Worm (Caenorhabditis elegans) whole organism, mixed stage, embryonic: ENCODE measurements around the gene unc-60.

ENCODE experiments used
- M03D4.4 ChIP-seq: sonication (generic microtip); optimal IDR thresholded peaks from 2 replicates; lab custom pipeline; 2017; ENCODE audit warnings: mild to moderate bottlenecking, missing genetic modification characterization, missing compliant biosample characterization
- bed-3 ChIP-seq: fragments of 200-800 bp; sonication (Bioruptor generic); optimal IDR thresholded peaks from 3 replicates; lab custom pipeline; 2018; ENCODE audit warnings: mild to moderate bottlenecking, missing genetic modification characterization, moderate library complexity, missing compliant biosample characterization
- blmp-1 ChIP-seq: fragments of 150-350 bp; optimal IDR thresholded peaks from 2 replicates; lab custom pipeline; 2014; ENCODE audit warnings: missing biosample characterization, missing genetic modification characterization
- ceh-39 ChIP-seq: fragments of 150-350 bp; optimal IDR thresholded peaks from 2 replicates; lab custom pipeline; 2014; ENCODE audit warnings: missing biosample characterization, missing genetic modification characterization
- ceh-43 ChIP-seq: fragments of 200-800 bp; sonication (Bioruptor generic); optimal IDR thresholded peaks from 2 replicates; lab custom pipeline; 2018; ENCODE audit warnings: mild to moderate bottlenecking, missing genetic modification characterization, moderate library complexity, missing compliant biosample characterization
- ceh-83 ChIP-seq: fragments of 200-800 bp; sonication (Bioruptor generic); optimal IDR thresholded peaks from 2 replicates; lab custom pipeline; 2018; ENCODE audit warnings: mild to moderate bottlenecking, missing genetic modification characterization, missing compliant biosample characterization
- ces-1 ChIP-seq: fragments of 150-350 bp; optimal IDR thresholded peaks from 2 replicates; lab custom pipeline; 2014; ENCODE audit warnings: missing biosample characterization, missing genetic modification reagents, missing genetic modification characterization
- cnd-1 ChIP-seq: fragments of 200-800 bp; sonication (Bioruptor generic); optimal IDR thresholded peaks from 2 replicates; lab custom pipeline; 2018; ENCODE audit warnings: mild to moderate bottlenecking, missing genetic modification characterization, missing compliant biosample characterization
- drap-1 ChIP-seq: fragments of 200-800 bp; sonication (Bioruptor generic); optimal IDR thresholded peaks from 3 replicates; lab custom pipeline; 2018; ENCODE audit warnings: mild to moderate bottlenecking, missing genetic modification characterization, missing compliant biosample characterization
- elt-1 ChIP-seq: sonication (generic microtip); optimal IDR thresholded peaks from 2 replicates; lab custom pipeline; 2017; ENCODE audit warnings: missing genetic modification characterization, mild to moderate bottlenecking, missing compliant biosample characterization, antibody characterized with exemption, moderate library complexity, borderline replicate concordance; ENCODE audit not compliant: insufficient read depth
- elt-3 ChIP-seq: fragments of 150-350 bp; optimal IDR thresholded peaks from 2 replicates; lab custom pipeline; 2014; ENCODE audit warnings: missing biosample characterization, missing genetic modification characterization
- flh-1 ChIP-seq: fragments of 200-800 bp; sonication (Bioruptor generic); optimal IDR thresholded peaks from 2 replicates; lab custom pipeline; 2018; ENCODE audit warnings: mild to moderate bottlenecking, missing genetic modification characterization, moderate library complexity, missing compliant biosample characterization
- ham-2 ChIP-seq: fragments of 200-800 bp; sonication (Bioruptor generic); optimal IDR thresholded peaks from 2 replicates; lab custom pipeline; 2018; ENCODE audit warnings: mild to moderate bottlenecking, missing genetic modification characterization, missing compliant biosample characterization
- hlh-1 ChIP-seq: fragments of 150-350 bp; optimal IDR thresholded peaks from 2 replicates; lab custom pipeline; 2014; ENCODE audit warnings: missing biosample characterization, missing genetic modification reagents, missing genetic modification characterization
- lin-13 ChIP-seq: fragments of 150-350 bp; optimal IDR thresholded peaks from 2 replicates; lab custom pipeline; 2014; ENCODE audit warnings: missing biosample characterization, missing genetic modification characterization
- lin-32 ChIP-seq: fragments of 200-800 bp; sonication (Bioruptor generic); optimal IDR thresholded peaks from 2 replicates; lab custom pipeline; 2018; ENCODE audit warnings: mild to moderate bottlenecking, missing genetic modification characterization, missing compliant biosample characterization
- lsy-2 ChIP-seq: fragments of 150-350 bp; optimal IDR thresholded peaks from 2 replicates; lab custom pipeline; 2014; ENCODE audit warnings: missing biosample characterization, missing genetic modification characterization
- mab-5 ChIP-seq: fragments of 150-350 bp; optimal IDR thresholded peaks from 2 replicates; lab custom pipeline; 2014; ENCODE audit warnings: missing biosample characterization, missing genetic modification characterization
- mep-1 ChIP-seq: fragments of 150-350 bp; optimal IDR thresholded peaks from 2 replicates; lab custom pipeline; 2017; ENCODE audit warnings: missing biosample characterization, missing genetic modification reagents, missing genetic modification characterization, inconsistent platforms
- mls-2 ChIP-seq: sonication (generic microtip); optimal IDR thresholded peaks from 2 replicates; lab custom pipeline; 2016; ENCODE audit warnings: mild to moderate bottlenecking, missing genetic modification characterization, moderate library complexity, missing compliant biosample characterization
- nhr-12 ChIP-seq: fragments of 150-350 bp; optimal IDR thresholded peaks from 2 replicates; lab custom pipeline; 2014; ENCODE audit warnings: missing biosample characterization, missing genetic modification characterization
- nhr-2 ChIP-seq: fragments of 150-350 bp; optimal IDR thresholded peaks from 2 replicates; lab custom pipeline; 2014; ENCODE audit warnings: missing biosample characterization, missing genetic modification characterization
- nhr-237 ChIP-seq: fragments of 150-350 bp; optimal IDR thresholded peaks from 2 replicates; lab custom pipeline; 2014; ENCODE audit warnings: missing biosample characterization, missing genetic modification characterization
- nhr-28 ChIP-seq: fragments of 150-350 bp; optimal IDR thresholded peaks from 2 replicates; lab custom pipeline; 2014; ENCODE audit warnings: missing biosample characterization, missing genetic modification characterization
- nhr-76 ChIP-seq: sonication (generic microtip); optimal IDR thresholded peaks from 2 replicates; lab custom pipeline; 2017; ENCODE audit warnings: missing biosample characterization, missing genetic modification characterization
- pha-4 ChIP-seq: fragments of 150-350 bp; optimal IDR thresholded peaks from 2 replicates; lab custom pipeline; 2018; ENCODE audit warnings: missing biosample characterization, missing genetic modification reagents, missing genetic modification characterization
- sem-2 ChIP-seq: fragments of 200-800 bp; sonication (Bioruptor generic); optimal IDR thresholded peaks from 2 replicates; lab custom pipeline; 2018; ENCODE audit warnings: mild to moderate bottlenecking, missing genetic modification characterization, missing compliant biosample characterization
- snpc-4 ChIP-seq: fragments of 150-350 bp; optimal IDR thresholded peaks from 2 replicates; lab custom pipeline; 2014; ENCODE audit warnings: missing biosample characterization, missing genetic modification characterization
- sptf-1 ChIP-seq: sonication (generic microtip); optimal IDR thresholded peaks from 2 replicates; lab custom pipeline; 2017; ENCODE audit warnings: mild to moderate bottlenecking, missing genetic modification characterization, moderate library complexity, missing compliant biosample characterization
- tbx-8 ChIP-seq: fragments of 200-800 bp; sonication (Bioruptor generic); optimal IDR thresholded peaks from 2 replicates; lab custom pipeline; 2018; ENCODE audit warnings: mild to moderate bottlenecking, missing genetic modification characterization, moderate library complexity, missing compliant biosample characterization
- unc-120 ChIP-seq: sonication (generic microtip); optimal IDR thresholded peaks from 2 replicates; lab custom pipeline; 2017; ENCODE audit warnings: missing genetic modification characterization, missing compliant biosample characterization; ENCODE audit not compliant: poor library complexity, severe bottlenecking
- unc-39 ChIP-seq: fragments of 150-350 bp; optimal IDR thresholded peaks from 2 replicates; lab custom pipeline; 2014; ENCODE audit warnings: missing biosample characterization, missing genetic modification characterization
- unc-62 ChIP-seq: fragments of 150-350 bp; optimal IDR thresholded peaks from 2 replicates; lab custom pipeline; 2014; ENCODE audit warnings: missing biosample characterization, missing genetic modification reagents, missing genetic modification characterization
- zip-8 ChIP-seq: fragments of 150-350 bp; optimal IDR thresholded peaks from 2 replicates; lab custom pipeline; 2014; ENCODE audit warnings: missing biosample characterization, missing genetic modification characterization
- ztf-11 ChIP-seq: fragments of 150-350 bp; optimal IDR thresholded peaks from 2 replicates; lab custom pipeline; 2014; ENCODE audit warnings: missing biosample characterization, missing genetic modification characterization

Gene unc-60

DNA sequence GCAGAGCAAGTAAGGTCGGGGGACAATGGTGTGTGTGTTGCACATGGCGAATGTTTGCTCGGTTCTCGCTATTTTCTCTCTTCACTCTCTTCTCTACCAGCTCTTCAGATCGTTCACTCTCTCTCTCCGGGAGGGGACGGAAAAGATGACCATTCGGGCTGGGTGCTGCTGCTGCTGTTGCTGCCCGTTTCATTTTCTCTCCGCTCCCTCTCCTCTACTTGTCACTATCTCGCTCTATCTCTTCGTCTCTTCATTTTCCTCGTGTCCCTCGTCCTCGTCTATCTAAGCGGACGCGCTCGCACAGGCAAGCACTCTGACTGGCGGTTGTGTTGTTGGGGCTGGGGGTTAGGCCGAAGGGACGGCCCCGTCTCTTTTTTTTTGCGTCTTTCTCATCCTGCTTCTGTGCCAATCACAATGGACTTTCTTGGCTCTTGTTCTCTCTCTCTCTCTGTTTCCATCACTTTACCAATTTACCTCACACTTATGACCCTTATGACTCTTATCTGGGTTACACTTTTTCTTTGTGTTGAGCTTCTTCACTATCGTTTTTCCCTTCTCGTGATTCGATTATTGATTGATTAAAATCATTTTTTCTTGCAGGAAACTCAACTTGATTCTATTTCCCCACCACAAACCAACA is at the start of gene unc-60, which contains the start of gene F53E2.2:
TSS of gene unc-60 (plus strand) at position 601 of the 640 bp plus-strand sequence.
TSS of gene F53E2.2 (plus strand) at position 601 of the 640 bp plus-strand sequence.
- no peak for TF ChIP-seq ceh-39
- TF ChIP-seq snpc-4 (tag; lab: Kevin White, UChicago) = no peak
- peak; percentile 94 for TF ChIP-seq unc-120 (tag; lab: Kevin White, UChicago)
- no peak for TF ChIP-seq mab-5 (tag; lab: Kevin White, UChicago)
- peak; percentile 51 for TF ChIP-seq mep-1
- TF ChIP-seq pha-4 (tag; lab: Kevin White, UChicago) = peak; percentile 74
- no peak for TF ChIP-seq lin-32
- TF ChIP-seq ztf-11 (tag; lab: Kevin White, UChicago) = peak; percentile 9
- TF ChIP-seq unc-62 (GFP tag; lab: Kevin White, UChicago) = peak; percentile 86
- TF ChIP-seq bed-3 (GFP tag; lab: Kevin White, UChicago) = no peak
- no peak for TF ChIP-seq elt-1 (tag; lab: Kevin White, UChicago)
- no peak for TF ChIP-seq tbx-8 (GFP tag; lab: Kevin White, UChicago)
- TF ChIP-seq nhr-76 (tag; lab: Kevin White, UChicago) = no peak
- peak; percentile 26 for TF ChIP-seq cnd-1
- peak; percentile 49 for TF ChIP-seq nhr-2 (tag; lab: Kevin White, UChicago)
- peak; percentile 61 for TF ChIP-seq mls-2 (tag; lab: Kevin White, UChicago)
- peak; percentile 43 for TF ChIP-seq drap-1 (GFP tag; lab: Kevin White, UChicago)
- no peak for TF ChIP-seq ceh-83 (GFP tag; lab: Kevin White, UChicago)
- peak; percentile 32 for TF ChIP-seq ces-1
- no peak for TF ChIP-seq zip-8
- no peak for TF ChIP-seq blmp-1 (tag; lab: Kevin White, UChicago)
- no peak for TF ChIP-seq ceh-43 (GFP tag; lab: Kevin White, UChicago)
- TF ChIP-seq ham-2 (GFP tag; lab: Kevin White, UChicago) = peak; percentile 86
- TF ChIP-seq sem-2 = no peak
- TF ChIP-seq nhr-28 = no peak
- TF ChIP-seq sptf-1 (tag; lab: Kevin White, UChicago) = peak; percentile 75
- no peak for TF ChIP-seq nhr-12 (tag; lab: Kevin White, UChicago)
- no peak for TF ChIP-seq elt-3
- no peak for TF ChIP-seq unc-39 (tag; lab: Kevin White, UChicago)
- no peak for TF ChIP-seq nhr-237 (tag; lab: Kevin White, UChicago)
- peak; percentile 56 for TF ChIP-seq M03D4.4 (tag; lab: Kevin White, UChicago)
- TF ChIP-seq lin-13 = peak; percentile 81
- peak; percentile 65 for TF ChIP-seq hlh-1 (tag; lab: Kevin White, UChicago)
- TF ChIP-seq flh-1 (GFP tag; lab: Kevin White, UChicago) = no peak
- TF ChIP-seq lsy-2 (tag; lab: Kevin White, UChicago) = peak; percentile 38
- TF ChIP-seq, all 35 proteins: peak for 16

DNA sequence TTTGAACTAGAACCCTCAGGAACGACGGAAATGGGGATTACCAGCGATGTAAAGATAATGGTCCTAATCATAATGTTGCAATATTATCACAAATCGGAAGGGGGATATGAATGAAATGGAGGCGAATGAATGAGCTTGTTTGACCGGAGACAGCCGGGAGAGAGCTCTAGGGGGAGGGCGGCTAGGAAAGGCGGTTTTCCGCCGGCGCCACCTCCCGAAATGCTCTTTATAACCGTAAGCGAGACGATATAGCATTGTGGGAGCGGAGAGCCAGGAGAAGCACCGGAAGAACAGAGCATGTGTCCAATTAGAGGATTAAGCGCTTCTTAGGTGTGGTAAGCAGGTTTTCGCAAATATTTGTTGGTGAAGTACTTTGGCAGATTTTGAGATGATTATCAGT is 49.3 kb upstream of the unc-60 start, which contains the start of gene R12A1.3:
TSS of gene R12A1.3 (minus strand) at position 200 of the 400 bp plus-strand sequence.
- peak; percentile 9 for TF ChIP-seq pha-4 (tag; lab: Kevin White, UChicago)
- no peak for TF ChIP-seq unc-62 (GFP tag; lab: Kevin White, UChicago)
- TF ChIP-seq, all 35 proteins: peak for 1

DNA sequence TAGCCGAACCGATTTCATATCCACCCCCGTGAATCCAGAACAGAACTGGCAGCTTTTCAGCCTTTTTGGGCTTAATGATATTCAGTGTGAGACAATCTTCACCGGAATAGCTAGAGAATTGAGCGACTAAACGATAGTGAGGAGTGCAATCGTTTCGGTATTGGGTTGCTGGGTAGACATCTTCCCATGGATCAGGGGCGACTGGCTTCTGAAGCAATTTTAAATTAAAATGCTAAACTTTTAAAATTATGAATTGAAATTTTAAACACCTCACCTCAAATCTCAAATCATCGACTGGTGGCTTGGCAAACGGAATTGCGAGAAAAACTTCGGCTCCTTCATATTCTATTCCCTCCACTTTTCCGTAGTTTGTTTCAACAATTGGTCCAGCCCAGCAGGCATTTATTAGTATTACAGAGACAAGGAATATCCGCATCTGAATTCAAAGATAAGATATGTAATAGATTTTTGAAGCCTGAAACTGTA is 43.1 kb upstream of the unc-60 start, which contains the start of gene ges-1:
TSS of gene ges-1 (minus strand) at position 436 of the 486 bp plus-strand sequence.
- TF ChIP-seq snpc-4 (tag; lab: Kevin White, UChicago) (no peak), hlh-1 (tag; lab: Kevin White, UChicago) (no peak), elt-3 (no peak), sem-2 (no peak), nhr-237 (tag; lab: Kevin White, UChicago) (no peak), ceh-83 (GFP tag; lab: Kevin White, UChicago) (no peak), ztf-11 (tag; lab: Kevin White, UChicago) (no peak), lin-13 (no peak), drap-1 (GFP tag; lab: Kevin White, UChicago) (no peak), flh-1 (GFP tag; lab: Kevin White, UChicago) (no peak), nhr-2 (tag; lab: Kevin White, UChicago) (no peak), sptf-1 (tag; lab: Kevin White, UChicago) (no peak), elt-1 (tag; lab: Kevin White, UChicago) (no peak), tbx-8 (GFP tag; lab: Kevin White, UChicago) (no peak), ces-1 (no peak)
- TF ChIP-seq, all 35 proteins: peak for 0
